Fruit fly (Drosophila melanogaster) whole organism, wandering third instar larva: ENCODE measurements around the gene fru.

Source experiments
- Abd-B ChIP-seq: fragments of >200 bp; optimal IDR thresholded peaks from 2 replicates; lab custom pipeline; 2017; ENCODE audit warnings: missing biosample characterization, missing genetic modification characterization
- CG32264 ChIP-seq: fragments of 200-800 bp; sonication (Bioruptor generic); optimal IDR thresholded peaks from 2 replicates; lab custom pipeline; 2016; ENCODE audit warnings: missing biosample characterization, missing genetic modification characterization
- CG9705 ChIP-seq: fragments of 200-800 bp; sonication (Bioruptor generic); optimal IDR thresholded peaks from 2 replicates; lab custom pipeline; 2018; ENCODE audit warnings: missing biosample characterization, mild to moderate bottlenecking, missing genetic modification characterization
- Dfd ChIP-seq: fragments of >200 bp; optimal IDR thresholded peaks from 2 replicates; lab custom pipeline; 2017; ENCODE audit warnings: missing biosample characterization, missing genetic modification characterization
- Dif ChIP-seq: fragments of 200-275, 200-300 bp; sonication (Bioruptor generic); optimal IDR thresholded peaks from 2 replicates; lab custom pipeline; 2018; ENCODE audit warnings: missing biosample characterization, missing genetic modification characterization; ENCODE audit not compliant: partially characterized antibody
- HLH106 ChIP-seq: fragments of 200-800 bp; optimal IDR thresholded peaks from 3 replicates; lab custom pipeline; 2019; ENCODE audit warnings: missing biosample characterization, mild to moderate bottlenecking, missing genetic modification characterization, moderate library complexity
- Hnf4 ChIP-seq: fragments of 200-800 bp; sonication (Bioruptor generic); optimal IDR thresholded peaks from 2 replicates; lab custom pipeline; 2016; ENCODE audit warnings: missing biosample characterization, mild to moderate bottlenecking, missing genetic modification characterization
- Hr78 ChIP-seq: fragments of >200 bp; optimal IDR thresholded peaks from 2 replicates; lab custom pipeline; 2017; ENCODE audit warnings: missing biosample characterization, missing genetic modification characterization
- Hr83 ChIP-seq: fragments of 200-300 bp; sonication (Bioruptor generic); optimal IDR thresholded peaks from 2 replicates; lab custom pipeline; 2016; ENCODE audit warnings: missing biosample characterization, mild to moderate bottlenecking, missing genetic modification characterization, moderate library complexity; ENCODE audit not compliant: poor library complexity, severe bottlenecking
- Jra ChIP-seq: sonication (Bioruptor generic); optimal IDR thresholded peaks from 2 replicates; lab custom pipeline; 2016; ENCODE audit warnings: missing biosample characterization, missing genetic modification characterization
- Mio ChIP-seq: sonication (Bioruptor generic); optimal IDR thresholded peaks from 2 replicates; lab custom pipeline; 2016; ENCODE audit warnings: missing biosample characterization, missing genetic modification characterization
- Myc ChIP-seq: fragments of >200 bp; optimal IDR thresholded peaks from 2 replicates; lab custom pipeline; 2017
- OdsH ChIP-seq: fragments of 200-800 bp; sonication (Bioruptor generic); optimal IDR thresholded peaks from 2 replicates; lab custom pipeline; 2016; ENCODE audit warnings: missing biosample characterization, mild to moderate bottlenecking, missing genetic modification characterization
- Rel ChIP-seq, 2 experiments: fragments of 200-800 bp; sonication (Bioruptor generic) in 1 of 2; optimal IDR thresholded peaks; 2 replicates in 1 of 2; 3 replicates in 1 of 2; lab custom pipeline; 2016 to 2019; ENCODE audit warnings: mild to moderate bottlenecking in 2 of 2, missing biosample characterization in 2 of 2, missing genetic modification characterization in 2 of 2, moderate library complexity in 1 of 2
- Sp1 ChIP-seq: fragments of 200-800 bp; sonication (Bioruptor generic); optimal IDR thresholded peaks from 3 replicates; lab custom pipeline; 2019; ENCODE audit warnings: missing biosample characterization, mild to moderate bottlenecking, missing genetic modification characterization, moderate library complexity
- Vsx2 ChIP-seq: fragments of 200-300, 225-300 bp; sonication (Bioruptor generic); optimal IDR thresholded peaks from 2 replicates; lab custom pipeline; 2018; ENCODE audit warnings: missing biosample characterization, missing genetic modification characterization; ENCODE audit not compliant: partially characterized antibody
- br ChIP-seq: fragments of 200-800 bp; sonication (Bioruptor generic); optimal IDR thresholded peaks from 2 replicates; lab custom pipeline; 2016; ENCODE audit warnings: missing biosample characterization, missing genetic modification characterization
- brk ChIP-seq: fragments of 200-800 bp; sonication (Bioruptor generic); optimal IDR thresholded peaks from 2 replicates; lab custom pipeline; 2016; ENCODE audit warnings: missing biosample characterization, mild to moderate bottlenecking, missing genetic modification characterization
- dmrt93B ChIP-seq: fragments of 200-800 bp; sonication (Bioruptor generic); optimal IDR thresholded peaks from 2 replicates; lab custom pipeline; 2018; ENCODE audit warnings: missing biosample characterization, mild to moderate bottlenecking, missing genetic modification characterization
- dsf ChIP-seq: sonication (Bioruptor generic); optimal IDR thresholded peaks from 2 replicates; lab custom pipeline; 2016; ENCODE audit warnings: missing biosample characterization, missing genetic modification characterization, borderline replicate concordance
- ey ChIP-seq: fragments of 200-800 bp; sonication (Bioruptor generic); optimal IDR thresholded peaks from 2 replicates; lab custom pipeline; 2016; ENCODE audit warnings: missing biosample characterization, missing genetic modification characterization
- foxo ChIP-seq, 2 experiments: fragments of 200-800 bp; sonication (Bioruptor generic); optimal IDR thresholded peaks; 2 replicates in 1 of 2; 3 replicates in 1 of 2; lab custom pipeline; 2016 to 2017; ENCODE audit warnings: missing biosample characterization in 2 of 2, missing genetic modification characterization in 2 of 2
- fru ChIP-seq: fragments of 200-800 bp; sonication (Bioruptor generic); optimal IDR thresholded peaks from 3 replicates; lab custom pipeline; 2016; ENCODE audit warnings: missing biosample characterization, mild to moderate bottlenecking, missing genetic modification characterization
- h ChIP-seq: fragments of 200-800 bp; sonication (Bioruptor generic); optimal IDR thresholded peaks from 3 replicates; lab custom pipeline; 2016; ENCODE audit warnings: missing biosample characterization, mild to moderate bottlenecking, missing genetic modification characterization
- lola ChIP-seq: fragments of >200 bp; optimal IDR thresholded peaks from 2 replicates; lab custom pipeline; 2017; ENCODE audit warnings: missing biosample characterization, missing genetic modification characterization
- psq ChIP-seq: fragments of 200-800 bp; sonication (Bioruptor generic); optimal IDR thresholded peaks from 3 replicates; lab custom pipeline; 2017; ENCODE audit warnings: missing biosample characterization, mild to moderate bottlenecking, missing genetic modification characterization, moderate library complexity
- rgr ChIP-seq: fragments of 200-800 bp; sonication (Bioruptor generic); optimal IDR thresholded peaks from 3 replicates; lab custom pipeline; 2016; ENCODE audit warnings: missing biosample characterization, mild to moderate bottlenecking, missing genetic modification characterization
- sage ChIP-seq: fragments of 200-800 bp; sonication (Bioruptor generic); optimal IDR thresholded peaks from 2 replicates; lab custom pipeline; 2016; ENCODE audit warnings: missing biosample characterization, mild to moderate bottlenecking, missing genetic modification characterization
- tai ChIP-seq: sonication (Bioruptor generic); optimal IDR thresholded peaks from 2 replicates; lab custom pipeline; 2016; ENCODE audit warnings: missing biosample characterization, missing genetic modification characterization
- usp ChIP-seq: fragments of >200 bp; optimal IDR thresholded peaks from 2 replicates; lab custom pipeline; 2017; ENCODE audit warnings: missing biosample characterization, missing genetic modification characterization
- woc ChIP-seq: sonication (Bioruptor generic); optimal IDR thresholded peaks from 2 replicates; lab custom pipeline; 2016; ENCODE audit warnings: missing biosample characterization, mild to moderate bottlenecking, missing genetic modification characterization

Gene fru

DNA sequence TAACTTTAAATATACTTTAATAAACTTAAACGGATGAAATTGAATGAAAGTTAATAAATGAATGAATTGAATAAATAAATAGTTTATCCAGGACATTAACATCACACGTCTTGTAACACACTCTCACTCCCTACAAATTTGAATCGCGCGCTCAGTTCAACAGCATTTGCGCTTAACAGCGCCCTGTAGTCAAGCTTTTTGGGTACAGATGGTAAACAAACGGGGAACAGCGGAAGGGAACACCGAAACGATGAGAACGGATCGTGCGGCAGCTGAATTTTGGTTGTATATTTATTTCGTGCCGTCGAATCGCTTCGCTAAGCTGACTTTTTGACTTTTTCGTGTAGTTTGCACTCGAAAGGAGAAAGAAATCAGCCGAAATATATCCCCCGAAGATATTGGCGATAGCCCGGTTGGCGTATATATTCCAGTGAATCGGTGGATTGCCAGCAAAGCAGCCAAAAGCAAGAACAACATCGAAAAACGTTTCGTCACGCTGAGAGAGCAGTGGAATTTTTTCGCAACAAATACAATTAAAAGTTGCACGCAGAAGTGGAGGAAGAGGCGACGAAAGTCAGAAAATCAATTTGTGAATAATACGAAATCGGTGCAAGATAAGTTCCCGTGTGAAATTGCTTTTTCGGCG, 27.6 kb upstream of the fru start, which contains the start of the genes CG7694 and fray:
Gene CG7694 (plus strand): TSS at position 247 of the 646 bp plus-strand sequence.
Gene fray (plus strand): TSS at position 247 of the 646 bp plus-strand sequence.
- TF ChIP-seq Jra (GFP tag; lab: Kevin White, UChicago) (no peak), Dif (peak; percentile 20), ey (no peak), tai (no peak), br (no peak), brk (GFP tag; lab: Kevin White, UChicago) (no peak), CG9705 (GFP tag; lab: Kevin White, UChicago) (no peak), fru (GFP tag; lab: Kevin White, UChicago) (no peak)

dm6 chr3R:18572240-18572803, 26.9 kb upstream of the fru start:
- TF ChIP-seq dmrt93B (GFP tag; lab: Kevin White, UChicago) (no peak), Myc (lab: Kevin White, UChicago) (no peak), h (GFP tag; lab: Kevin White, UChicago) (no peak), tai (no peak), Mio (GFP tag; lab: Kevin White, UChicago) (no peak), fru (GFP tag; lab: Kevin White, UChicago) (no peak), psq (no peak), usp (GFP tag; lab: Kevin White, UChicago) (no peak), Vsx2 (GFP tag; lab: Kevin White, UChicago) (no peak), OdsH (no peak), Rel (GFP tag; optimal IDR thresholded peaks at IDR 0.05; lab: Kevin White, UChicago) (no peak), Rel (tag; optimal IDR thresholded peaks at IDR 0.05; lab: Kevin White, UChicago) (no peak), Sp1 (GFP tag; lab: Kevin White, UChicago) (no peak), br (no peak), lola (GFP tag; lab: Kevin White, UChicago) (no peak), Hnf4 (GFP tag; lab: Kevin White, UChicago) (no peak), sage (GFP tag; lab: Kevin White, UChicago) (no peak)

DNA sequence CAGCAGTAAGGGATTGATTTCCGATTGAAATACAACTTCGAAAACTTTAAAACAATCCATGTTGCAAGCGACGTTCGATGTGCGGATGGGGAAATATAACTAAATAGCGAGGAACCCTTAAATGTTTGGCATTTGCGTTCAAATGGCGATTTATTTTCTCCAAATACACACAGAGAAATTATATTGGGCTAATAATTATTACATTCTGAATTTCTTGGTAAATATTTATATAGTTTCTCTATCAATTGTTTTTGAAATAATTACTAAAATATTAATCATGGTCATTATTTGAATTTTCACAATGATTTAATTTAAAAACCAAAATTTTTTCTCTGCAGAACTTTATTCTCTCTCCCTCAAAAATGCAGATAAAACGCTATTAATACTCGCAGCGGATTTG, 19.7 kb upstream of the fru start, which contains the start of the genes CG43210 and hemo:
Gene CG43210 (minus strand): TSS at position 101 of the 400 bp plus-strand sequence.
Gene hemo (minus strand): TSS at position 101 of the 400 bp plus-strand sequence.
- no peak for TF ChIP-seq lola (GFP tag; lab: Kevin White, UChicago)
- TF ChIP-seq HLH106 (tag; lab: Kevin White, UChicago), result peak; percentile 30

- TF ChIP-seq brk (GFP tag; lab: Kevin White, UChicago), result no peak
- TF ChIP-seq fru (GFP tag; lab: Kevin White, UChicago), result no peak
- TF ChIP-seq OdsH, result no peak
- TF ChIP-seq rgr (GFP tag; lab: Kevin White, UChicago), result no peak
- TF ChIP-seq Abd-B, result no peak
- no peak for TF ChIP-seq Rel (GFP tag; optimal IDR thresholded peaks at IDR 0.05; lab: Kevin White, UChicago)
- no peak for TF ChIP-seq Rel (tag; optimal IDR thresholded peaks at IDR 0.05; lab: Kevin White, UChicago)
- TF ChIP-seq CG32264 (GFP tag; lab: Kevin White, UChicago), result no peak
- no peak for TF ChIP-seq Hnf4 (GFP tag; lab: Kevin White, UChicago)
- no peak for TF ChIP-seq woc (GFP tag; lab: Kevin White, UChicago)
- TF ChIP-seq sage (GFP tag; lab: Kevin White, UChicago), result no peak
- TF ChIP-seq Dif, result no peak
- no peak for TF ChIP-seq dmrt93B (GFP tag; lab: Kevin White, UChicago)
- TF ChIP-seq dsf, result no peak
- TF ChIP-seq Hr78, result no peak
- TF ChIP-seq Vsx2 (GFP tag; lab: Kevin White, UChicago), result no peak
- no peak for TF ChIP-seq br
- no peak for TF ChIP-seq HLH106 (tag; lab: Kevin White, UChicago)
- TF ChIP-seq Mio (GFP tag; lab: Kevin White, UChicago), result no peak
- no peak for TF ChIP-seq Jra (GFP tag; lab: Kevin White, UChicago)
- no peak for TF ChIP-seq foxo (GFP tag; optimal IDR thresholded peaks at IDR 0.05; lab: Kevin White, UChicago)
- TF ChIP-seq, all 38 proteins: peak for 0
Measured at dm6 chr3R:18559569-18559968, 14.2 kb upstream of the fru start, which contains the start of gene CG7691. Gene CG7691 (plus strand): TSS chr3R:18559869.

dm6 chr3R:18548787-18549186, 3.4 kb upstream of the fru start:
- TF ChIP-seq Dfd (GFP tag; lab: Kevin White, UChicago) (peak; percentile 80), Hr83 (GFP tag; lab: Kevin White, UChicago) (no peak)
